Fruit fly (Drosophila melanogaster) S2 (cell line): ENCODE measurements around the gene CG11498.

Experiments
- CG8478 ChIP-seq: fragments of >200 bp; optimal IDR thresholded peaks from 2 replicates; lab custom pipeline; 2018
- CTCF ChIP-seq, 2 experiments: fragments of >200 bp; optimal IDR thresholded peaks; 2 replicates each; lab custom pipeline; 2018

Gene CG11498

dm6 chr3R:30160312-30160942, at the start of gene CG11498:
Gene CG11498 (minus strand): TSS chr3R:30160473.
- TF ChIP-seq CTCF (optimal IDR thresholded peaks at IDR 0.05; lab: Kevin White, UChicago) (no peak), CG8478 (lab: Kevin White, UChicago) (no peak)

DNA sequence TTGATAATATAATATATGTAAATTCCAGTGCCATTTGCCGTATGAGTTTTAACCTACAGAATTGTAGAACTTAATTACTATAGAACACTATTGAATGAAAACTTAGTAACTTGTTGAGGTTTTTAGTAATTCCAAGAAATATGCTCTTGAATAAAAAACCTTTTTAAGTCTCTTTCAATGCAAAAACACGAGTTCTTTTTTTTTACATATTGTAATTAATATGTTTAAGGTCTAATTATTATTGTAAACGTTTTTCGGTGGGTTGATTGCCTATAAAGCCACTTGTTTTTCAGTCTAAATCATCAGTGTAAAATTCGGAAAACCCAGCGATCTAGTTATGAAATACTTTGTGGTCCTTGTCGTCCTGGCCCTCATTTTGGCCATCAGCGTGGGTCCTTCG, 49.4 kb upstream of the CG11498 start, which contains the start of gene Anp:
TSS of gene Anp (plus strand) at position 301 of the 400 bp plus-strand sequence.
- TF ChIP-seq CG8478 (lab: Kevin White, UChicago) (no peak), CTCF (optimal IDR thresholded peaks at IDR 0.05; lab: Kevin White, UChicago) (no peak)

dm6 chr3R:30208766-30209484, 48.7 kb upstream of the CG11498 start, which contains the start of gene RpS7:
Gene RpS7 (minus strand): TSS chr3R:30209020.
- peak; percentile 43 to 88 for TF ChIP-seq CTCF (optimal IDR thresholded peaks at IDR 0.05; lab: Kevin White, UChicago)
- TF ChIP-seq CG8478 (lab: Kevin White, UChicago) = no peak

DNA sequence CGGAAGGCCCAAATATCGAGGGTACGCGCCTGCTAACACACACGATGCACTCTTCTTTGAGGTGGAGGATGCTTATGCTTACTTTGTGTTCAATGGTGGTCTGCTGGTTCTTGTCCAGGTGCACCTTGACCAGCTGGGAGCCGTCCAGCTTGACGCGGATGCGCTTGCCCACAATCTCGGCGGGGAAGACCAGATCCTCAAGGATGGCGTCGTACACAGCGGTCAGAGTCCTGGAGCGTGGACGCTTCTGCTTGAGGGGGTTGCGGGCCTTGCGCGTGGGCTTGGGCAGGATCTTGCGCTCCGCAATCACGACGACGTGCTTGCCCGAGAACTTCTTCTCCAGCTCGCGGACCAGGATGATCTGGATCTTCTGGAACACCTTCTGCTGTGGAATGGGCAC, 47.7 kb upstream of the CG11498 start:
- TF ChIP-seq CG8478 (lab: Kevin White, UChicago) = no peak

dm6 chr3R:30205946-30206345, 45.7 kb upstream of the CG11498 start:
- TF ChIP-seq CTCF (optimal IDR thresholded peaks at IDR 0.05; lab: Kevin White, UChicago) = no peak
- TF ChIP-seq CG8478 (lab: Kevin White, UChicago) = no peak

- TF ChIP-seq CG8478 (lab: Kevin White, UChicago) = no peak
- no peak for TF ChIP-seq CTCF (optimal IDR thresholded peaks at IDR 0.05; lab: Kevin White, UChicago)
These were observed 43.8 kb upstream of the CG11498 start for dm6 chr3R:30204004-30204603.

- TF ChIP-seq CTCF (optimal IDR thresholded peaks at IDR 0.05; lab: Kevin White, UChicago) (no peak), CG8478 (lab: Kevin White, UChicago) (no peak)
These were observed 43.1 kb upstream of the CG11498 start for dm6 chr3R:30203104-30203986.

DNA sequence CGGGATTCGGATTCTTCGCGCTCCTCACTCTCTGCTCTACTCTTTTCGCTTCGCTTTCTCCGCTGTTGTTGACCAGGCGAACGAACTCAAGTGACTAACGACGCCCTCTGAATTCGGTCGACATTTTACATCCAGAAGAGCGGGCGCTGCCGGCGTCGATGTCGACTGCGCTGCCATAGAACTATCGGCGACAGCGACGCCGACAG, 42.5 kb upstream of the CG11498 start, which contains the start of gene CG9743:
TSS of gene CG9743 (minus strand) at position 101 of the 206 bp plus-strand sequence.
- no peak for TF ChIP-seq CTCF (optimal IDR thresholded peaks at IDR 0.05; lab: Kevin White, UChicago)
- no peak for TF ChIP-seq CG8478 (lab: Kevin White, UChicago)

DNA sequence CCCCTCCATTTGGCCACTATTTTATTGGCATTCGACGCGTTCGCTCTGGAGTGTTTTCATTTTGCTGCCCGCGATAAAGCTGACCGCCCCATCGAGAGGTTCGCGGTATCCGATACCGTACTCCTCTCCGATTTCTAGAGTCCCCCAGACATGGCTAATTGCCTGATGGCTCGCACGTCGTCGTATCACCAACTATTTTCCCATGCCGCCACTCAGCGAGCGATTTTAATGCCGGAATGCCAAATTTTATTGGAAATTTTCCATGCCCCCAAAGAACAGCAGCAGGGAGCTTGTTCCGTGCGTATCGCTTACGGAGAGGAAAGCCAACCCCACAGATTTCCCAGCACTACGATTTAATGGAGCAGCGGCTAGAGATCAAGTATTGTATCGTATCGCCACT, 40.8 kb upstream of the CG11498 start:
- TF ChIP-seq CG8478 (lab: Kevin White, UChicago) = no peak
- no peak for TF ChIP-seq CTCF (optimal IDR thresholded peaks at IDR 0.05; lab: Kevin White, UChicago)

DNA sequence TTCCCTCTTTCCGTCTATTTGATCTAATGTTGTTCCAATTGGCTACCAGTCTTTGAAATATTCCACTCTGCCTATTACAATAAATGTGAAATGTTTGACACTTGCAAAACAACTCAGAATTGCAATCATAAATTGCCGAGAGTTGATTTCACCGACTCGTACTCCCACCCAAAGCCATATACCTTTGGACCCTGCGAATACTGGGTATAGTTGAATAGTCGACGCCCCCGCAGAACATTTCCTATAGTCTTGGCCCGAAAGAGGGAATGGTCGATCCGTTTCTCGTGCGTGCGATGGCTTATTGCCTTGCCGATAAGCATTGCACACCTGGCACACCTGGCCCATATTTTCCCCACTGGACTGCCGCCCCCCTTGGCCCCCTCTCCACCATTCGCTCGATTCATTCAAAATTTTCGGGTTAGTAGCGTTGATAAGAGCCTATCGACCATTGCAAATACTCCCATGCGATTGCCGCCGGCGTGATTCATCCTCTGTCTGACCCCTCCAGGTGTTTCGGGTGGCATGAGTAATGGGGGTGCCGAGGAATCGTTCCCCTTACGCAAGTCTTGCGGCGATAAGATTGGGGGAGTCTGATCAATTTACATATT, 39.9 kb upstream of the CG11498 start:
- TF ChIP-seq CTCF (optimal IDR thresholded peaks at IDR 0.05; lab: Kevin White, UChicago) (no peak), CG8478 (lab: Kevin White, UChicago) (no peak)

- TF ChIP-seq CG8478 (lab: Kevin White, UChicago) = no peak
- TF ChIP-seq CTCF (optimal IDR thresholded peaks at IDR 0.05; lab: Kevin White, UChicago) = no peak
These were observed 38.5 kb upstream of the CG11498 start for dm6 chr3R:30198793-30199192.

DNA sequence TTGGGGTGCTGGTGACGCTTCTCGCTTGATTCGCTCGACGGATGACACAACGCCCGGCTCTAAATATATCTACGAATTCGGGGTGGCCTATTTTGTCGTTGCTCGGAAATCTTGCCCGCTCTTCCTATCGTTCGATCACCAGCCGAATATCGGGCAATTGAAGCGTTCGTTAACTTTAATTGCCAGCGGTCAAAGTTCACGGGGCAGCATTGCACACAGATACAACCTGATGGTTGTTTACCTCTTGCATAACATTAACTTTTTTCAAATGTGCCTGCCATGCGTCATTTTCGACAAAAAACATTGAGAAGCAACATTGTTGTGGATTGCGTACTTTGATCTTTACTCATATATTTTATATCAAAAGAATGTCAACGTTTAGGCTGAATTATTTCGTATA, 37.5 kb upstream of the CG11498 start:
- TF ChIP-seq CG8478 (lab: Kevin White, UChicago) (no peak), CTCF (optimal IDR thresholded peaks at IDR 0.05; lab: Kevin White, UChicago) (no peak)

DNA sequence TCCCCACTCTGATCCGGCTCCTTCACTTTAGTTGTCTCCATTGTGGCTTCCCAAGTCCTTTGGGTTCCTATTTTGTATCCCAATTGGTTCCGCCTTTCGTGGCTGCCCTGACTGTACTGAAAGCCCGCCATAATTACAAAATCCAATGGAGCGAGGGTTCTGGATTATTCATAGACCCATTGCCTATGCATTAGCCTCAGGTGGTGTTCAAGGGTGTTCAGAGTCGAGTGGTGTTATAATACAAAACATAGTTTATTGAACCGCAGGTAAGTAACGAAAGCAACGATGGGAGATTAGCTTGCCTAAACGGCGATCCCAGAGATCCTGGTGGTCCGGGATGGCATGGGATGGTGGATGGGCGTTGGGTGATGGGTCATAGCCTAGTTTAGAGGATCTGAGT, 35.9 kb upstream of the CG11498 start, which contains the start of gene CG15531:
TSS of gene CG15531 (minus strand) at position 101 of the 400 bp plus-strand sequence.
- no peak for TF ChIP-seq CG8478 (lab: Kevin White, UChicago)
- no peak for TF ChIP-seq CTCF (optimal IDR thresholded peaks at IDR 0.05; lab: Kevin White, UChicago)

DNA sequence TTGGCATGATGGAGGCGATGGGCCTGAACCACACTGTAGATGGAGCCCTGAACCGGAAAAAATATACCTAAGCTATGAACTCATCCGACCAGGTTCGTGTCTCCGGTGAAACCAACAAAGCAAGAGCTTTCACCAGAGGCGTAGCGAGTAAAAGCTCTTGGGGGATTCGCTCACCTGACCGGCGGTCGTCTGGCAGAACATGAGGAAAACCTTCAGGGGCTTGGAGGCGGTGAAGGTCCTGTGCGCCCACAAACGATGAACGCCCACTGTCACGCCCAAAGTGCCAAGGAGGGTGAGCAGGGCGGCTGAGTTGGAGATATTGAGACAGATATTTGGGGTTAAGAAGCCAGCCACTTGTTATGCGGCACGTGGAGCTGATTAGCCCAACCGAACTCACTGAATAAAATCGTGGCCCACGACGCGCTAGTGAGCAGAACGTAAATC, 35.4 kb upstream of the CG11498 start:
- no peak for TF ChIP-seq CG8478 (lab: Kevin White, UChicago)
- TF ChIP-seq CTCF (optimal IDR thresholded peaks at IDR 0.05; lab: Kevin White, UChicago) = peak; percentile 17 to 19
